Fruit fly (Drosophila melanogaster) S2 (cell line): Measurements from ENCODE around the gene ChAT.

Source experiments
- CG8478 ChIP-seq: fragments of >200 bp; optimal IDR thresholded peaks from 2 replicates; lab custom pipeline; 2018
- CTCF ChIP-seq, 2 experiments: fragments of >200 bp; optimal IDR thresholded peaks; 2 replicates each; lab custom pipeline; 2018

- TF ChIP-seq CTCF (optimal IDR thresholded peaks at IDR 0.05; lab: Kevin White, UChicago) (no peak), CG8478 (lab: Kevin White, UChicago) (no peak)
Measured at dm6 chr3R:18694952-18695351, 10.3 kb upstream of the ChAT start, which contains the start of gene CG34282.
